Fruit fly (Drosophila melanogaster): ENCODE data around the gene Teh4.
A peak's percentile ranks its signal among the peaks of the same experiment; 100 is the strongest.

DNA sequence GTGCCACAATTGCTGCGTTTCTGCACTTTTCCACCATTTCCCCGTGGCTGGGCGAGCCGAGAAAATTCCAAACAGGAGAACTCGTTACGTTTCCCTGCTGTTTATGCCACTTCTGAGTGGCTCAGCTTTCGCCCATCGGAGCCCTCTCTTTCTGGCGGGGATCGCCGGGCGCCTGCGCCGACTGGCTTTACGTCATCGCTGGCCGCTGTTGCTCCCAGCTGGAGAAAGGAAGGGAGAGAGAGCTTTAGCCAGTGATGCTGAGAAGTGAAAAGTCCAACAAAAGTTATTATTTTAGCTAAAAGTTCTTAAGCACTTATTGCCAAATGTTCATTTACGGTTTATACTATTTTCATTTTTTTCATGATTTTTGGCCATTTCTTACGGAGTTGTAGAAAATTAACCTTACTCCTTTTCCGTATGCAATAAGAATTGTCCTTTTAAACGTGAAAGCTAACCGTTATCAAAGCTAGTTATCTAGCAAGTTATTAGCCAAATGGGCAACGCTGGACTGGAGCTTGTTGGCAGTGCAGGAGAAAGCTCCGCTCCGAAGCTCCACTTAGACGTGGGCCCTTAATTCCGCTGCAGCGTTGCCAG is 10.0 kb upstream of the Teh4 start, which contains the start of the genes Teh2 and tipE:
- TF ChIP-seq wek (GFP tag; optimal IDR thresholded peaks at IDR 0.05) (no peak), Gug (GFP tag; IDR thresholded peaks at IDR 0.05) (no peak), pfk (GFP tag; optimal IDR thresholded peaks at IDR 0.05) (no peak), Stat92E (GFP tag; optimal IDR thresholded peaks at IDR 0.05) (no peak), onecut (GFP tag; IDR thresholded peaks at IDR 0.05) (no peak), row (GFP tag; IDR thresholded peaks at IDR 0.05) (peak; percentile 58), Rfx (GFP tag; IDR thresholded peaks at IDR 0.05) (no peak), CG33557 (GFP tag; optimal IDR thresholded peaks at IDR 0.05) (no peak), Med (GFP tag) (no peak), CG14860 (GFP tag; IDR thresholded peaks at IDR 0.05; ENCODE audit: partially characterized antibody) (no peak), psq (GFP tag; optimal IDR thresholded peaks at IDR 0.05) (no peak)

All from whole organism, embryonic.